Fruit fly (Drosophila melanogaster) whole organism: Measurements from ENCODE around the gene Cyp4ac3.

Experiments
- CG8478 ChIP-seq: fragments of >200 bp; optimal IDR thresholded peaks from 2 replicates; lab custom pipeline; 2018; ENCODE audit warnings: inconsistent platforms
- Dll ChIP-seq: fragments of >200 bp; optimal IDR thresholded peaks from 2 replicates; lab custom pipeline; 2017
- pan ChIP-seq: fragments of >200 bp; optimal IDR thresholded peaks from 2 replicates; lab custom pipeline; 2017
- psq ChIP-seq: fragments of >200 bp; optimal IDR thresholded peaks from 2 replicates; lab custom pipeline; 2017

DNA sequence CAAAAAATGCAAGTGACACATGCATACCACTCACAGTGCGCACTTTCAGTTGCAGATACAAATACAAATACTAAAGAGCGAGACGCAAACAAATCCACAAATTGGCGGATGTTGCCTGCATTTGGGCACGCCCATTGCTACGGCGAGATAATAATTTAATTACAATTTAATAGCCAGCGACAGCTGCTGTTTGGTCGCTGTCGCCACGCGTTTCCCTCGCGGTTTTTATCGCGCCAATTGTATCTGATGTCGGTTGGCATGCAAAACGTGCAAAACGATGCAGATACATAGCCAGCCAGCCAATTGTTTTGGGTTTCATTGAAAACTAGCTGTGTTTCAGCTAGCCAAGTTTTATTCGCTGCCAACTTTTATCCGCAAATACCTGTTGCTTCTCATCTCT, 45.0 kb upstream of the Cyp4ac3 start:
- TF ChIP-seq Dll: no peak
- TF ChIP-seq psq (lab: Kevin White, UChicago): no peak
- no peak for TF ChIP-seq CG8478 (lab: Kevin White, UChicago)
- TF ChIP-seq pan (lab: Kevin White, UChicago): no peak
